Worm (Caenorhabditis elegans) whole organism, L2 larva: Measurements from ENCODE around the gene atg-4.2.

Experiments
- Y55F3AM.14 ChIP-seq: fragments of 200-800 bp; sonication (Bioruptor generic); optimal IDR thresholded peaks from 2 replicates; lab custom pipeline; 2018; ENCODE audit warnings: mild to moderate bottlenecking, missing genetic modification characterization, missing compliant biosample characterization
- blmp-1 ChIP-seq: sonication (generic microtip); optimal IDR thresholded peaks from 2 replicates; lab custom pipeline; 2017; ENCODE audit warnings: missing genetic modification characterization, mild to moderate bottlenecking, missing compliant biosample characterization, antibody characterized with exemption, moderate library complexity; ENCODE audit not compliant: insufficient read depth
- ceh-16 ChIP-seq: fragments of 150-350 bp; optimal IDR thresholded peaks from 2 replicates; lab custom pipeline; 2014; ENCODE audit warnings: missing biosample characterization, missing genetic modification characterization
- fos-1 ChIP-seq: fragments of 150-350 bp; optimal IDR thresholded peaks from 2 replicates; lab custom pipeline; 2014; ENCODE audit warnings: missing biosample characterization, missing genetic modification characterization
- lin-13 ChIP-seq: fragments of 150-350 bp; optimal IDR thresholded peaks from 2 replicates; lab custom pipeline; 2014; ENCODE audit warnings: missing biosample characterization, missing genetic modification reagents, missing genetic modification characterization
- lsy-2 ChIP-seq, 2 experiments: fragments of 150-350 bp in 1 of 2; sonication (generic microtip) in 1 of 2; optimal IDR thresholded peaks; 2 replicates each; lab custom pipeline; 2014 to 2017; ENCODE audit warnings: missing biosample characterization in 2 of 2, missing genetic modification characterization in 2 of 2
- mab-5 ChIP-seq: fragments of 150-350 bp; optimal IDR thresholded peaks from 2 replicates; lab custom pipeline; 2014; ENCODE audit warnings: missing biosample characterization, missing genetic modification characterization
- mbf-1 ChIP-seq: sonication (generic microtip); optimal IDR thresholded peaks from 2 replicates; lab custom pipeline; 2017; ENCODE audit warnings: missing biosample characterization, missing genetic modification characterization
- nhr-129 ChIP-seq: fragments of 150-350 bp; optimal IDR thresholded peaks from 2 replicates; lab custom pipeline; 2014; ENCODE audit warnings: missing biosample characterization, missing genetic modification characterization
- nhr-21 ChIP-seq: fragments of 150-350 bp; optimal IDR thresholded peaks from 2 replicates; lab custom pipeline; 2014; ENCODE audit warnings: missing biosample characterization, missing genetic modification characterization
- nhr-237 ChIP-seq: fragments of 150-350 bp; optimal IDR thresholded peaks from 2 replicates; lab custom pipeline; 2014; ENCODE audit warnings: missing biosample characterization, missing genetic modification characterization
- nhr-25 ChIP-seq: fragments of 150-350 bp; sonication (generic microtip); optimal IDR thresholded peaks from 3 replicates; lab custom pipeline; 2014; ENCODE audit warnings: missing biosample characterization, missing genetic modification characterization
- peb-1 ChIP-seq: fragments of 150-350 bp; optimal IDR thresholded peaks from 2 replicates; lab custom pipeline; 2014; ENCODE audit warnings: missing biosample characterization, missing genetic modification characterization
- sem-4 ChIP-seq: fragments of 150-350 bp; optimal IDR thresholded peaks from 2 replicates; lab custom pipeline; 2014; ENCODE audit warnings: missing biosample characterization, missing genetic modification reagents, missing genetic modification characterization
- unc-55 ChIP-seq: fragments of 150-350 bp; sonication (generic microtip); optimal IDR thresholded peaks from 3 replicates; lab custom pipeline; 2014; ENCODE audit warnings: missing biosample characterization, missing genetic modification reagents, missing genetic modification characterization
- zag-1 ChIP-seq: fragments of 150-350 bp; optimal IDR thresholded peaks from 2 replicates; lab custom pipeline; 2014; ENCODE audit warnings: missing biosample characterization, missing genetic modification characterization
- ztf-11 ChIP-seq: sonication (generic microtip); optimal IDR thresholded peaks from 2 replicates; lab custom pipeline; 2017; ENCODE audit warnings: missing biosample characterization, missing genetic modification characterization

Gene atg-4.2

ce11 chrIV:11713289-11713688 is 45.5 kb downstream of the atg-4.2 start:
- TF ChIP-seq ceh-16 (tag; lab: Kevin White, UChicago) (no peak), peb-1 (tag; lab: Kevin White, UChicago) (no peak), unc-55 (GFP tag; lab: Kevin White, UChicago) (peak; percentile 23), mab-5 (tag; lab: Kevin White, UChicago) (peak; percentile 47), lsy-2 (tag; optimal IDR thresholded peaks at IDR 0.05; lab: Kevin White, UChicago) (no peak)

ce11 chrIV:11714739-11715138 is 46.9 kb downstream of the atg-4.2 start, which contains the start of gene magi-1:
magi-1 (plus strand) TSS chrIV:11715039.
- TF ChIP-seq mbf-1 (tag; lab: Kevin White, UChicago): no peak
- TF ChIP-seq nhr-237 (tag; lab: Kevin White, UChicago): no peak
- TF ChIP-seq sem-4 (tag; lab: Kevin White, UChicago): no peak

- TF ChIP-seq fos-1 (tag; lab: Kevin White, UChicago) (no peak), mbf-1 (tag; lab: Kevin White, UChicago) (no peak), nhr-21 (no peak), lin-13 (GFP tag; lab: Kevin White, UChicago) (no peak)
- TF ChIP-seq, all 48 proteins: peak for 0
These were observed 48.6 kb downstream of the atg-4.2 start for ce11 chrIV:11716414-11716813.

ce11 chrIV:11717094-11717876 is 49.5 kb downstream of the atg-4.2 start:
- peak; percentile 18 for TF ChIP-seq zag-1 (tag; lab: Kevin White, UChicago)
- no peak for TF ChIP-seq ztf-11 (tag; lab: Kevin White, UChicago)
- TF ChIP-seq unc-55 (GFP tag; lab: Kevin White, UChicago): peak; percentile 33
- peak; percentile 24 for TF ChIP-seq nhr-129 (tag; lab: Kevin White, UChicago)
- TF ChIP-seq, all 48 proteins: peak for 3

DNA sequence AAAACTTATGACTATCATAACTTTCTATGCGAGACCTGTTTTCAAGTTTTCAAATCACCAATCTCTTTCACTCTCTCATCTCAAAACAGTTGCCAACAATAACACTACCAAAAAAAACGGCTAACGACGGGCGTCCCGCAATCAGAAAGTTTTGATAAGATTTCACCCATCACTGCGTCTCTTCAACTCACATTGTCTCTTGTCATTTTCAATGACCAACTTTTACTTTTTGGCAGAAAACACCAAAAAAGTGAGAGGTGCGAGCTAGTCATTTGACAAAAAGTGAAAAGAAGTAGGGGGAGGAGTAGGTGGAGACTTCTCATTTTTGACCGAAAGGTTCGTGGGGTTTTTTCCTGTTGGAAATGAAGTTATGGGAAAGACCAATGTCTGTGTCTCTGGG is 50.8 kb downstream of the atg-4.2 start:
- TF ChIP-seq nhr-25 (tag; lab: Kevin White, UChicago): no peak
- no peak for TF ChIP-seq zag-1 (tag; lab: Kevin White, UChicago)
- peak; percentile 97 for TF ChIP-seq blmp-1 (tag; lab: Kevin White, UChicago)
- no peak for TF ChIP-seq Y55F3AM.14 (GFP tag; lab: Kevin White, UChicago)
